Fruit fly (Drosophila melanogaster): Measurements from ENCODE around the gene CG42661.
"Not testable (repeated sequence)": the region's sequence is repeated elsewhere in the genome, so short reads cannot be mapped to it uniquely, and the experiment has no call there.

Gene CG42661

dm6 chr3L:7450553-7450952 is 14.8 kb upstream of the CG42661 start, which contains the start of gene CG33278:
Gene CG33278 (plus strand): TSS chr3L:7450853.
- no peak for TF ChIP-seq psq (optimal IDR thresholded peaks at IDR 0.05)

dm6 chr3L:7455849-7456248 is 9.5 kb upstream of the CG42661 start, which contains the start of gene ppk26:
Gene ppk26 (plus strand): TSS chr3L:7456149.
- TF ChIP-seq h (optimal IDR thresholded peaks at IDR 0.05) = no peak
- TF ChIP-seq Sin3A (optimal IDR thresholded peaks at IDR 0.05) = no peak
- TF ChIP-seq Myc (optimal IDR thresholded peaks at IDR 0.05) = no peak
- no peak for TF ChIP-seq ttk (optimal IDR thresholded peaks at IDR 0.05)
- no peak for TF ChIP-seq psq (optimal IDR thresholded peaks at IDR 0.05)
- no peak for TF ChIP-seq insv (optimal IDR thresholded peaks at IDR 0.05)

DNA sequence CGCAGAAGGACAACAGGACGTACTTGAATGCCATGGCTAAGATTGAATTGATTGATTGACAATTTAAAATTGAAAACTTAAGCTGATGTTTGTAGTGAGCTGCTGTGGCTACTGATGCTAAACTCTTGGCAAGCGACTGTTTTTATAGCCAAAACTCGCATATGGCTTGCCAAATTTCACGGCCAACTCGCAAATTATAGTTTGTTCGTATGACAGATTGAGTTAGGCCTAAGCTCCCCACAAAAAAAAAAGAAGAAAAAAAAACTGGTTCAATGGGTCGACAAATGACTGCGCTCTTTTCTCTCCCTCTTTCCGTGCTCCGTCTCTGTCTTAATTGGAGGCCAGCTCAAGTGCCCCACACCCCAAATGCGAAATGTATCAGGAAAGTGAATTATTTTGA is 4.9 kb downstream of the CG42661 start, which contains the start of gene CG8543:
CG8543 (minus strand) TSS at position 101 of the 400 bp plus-strand sequence.
- TF ChIP-seq Myc (optimal IDR thresholded peaks at IDR 0.05) (no peak), psq (optimal IDR thresholded peaks at IDR 0.05) (no peak), insv (optimal IDR thresholded peaks at IDR 0.05) (no peak), ttk (optimal IDR thresholded peaks at IDR 0.05) (no peak), h (optimal IDR thresholded peaks at IDR 0.05) (no peak), Sin3A (optimal IDR thresholded peaks at IDR 0.05) (no peak)

dm6 chr3L:7471259-7471658 is 6.0 kb downstream of the CG42661 start, which contains the start of gene CG8541:
Gene CG8541 (plus strand): TSS chr3L:7471559.
- TF ChIP-seq Sin3A (optimal IDR thresholded peaks at IDR 0.05) (no peak), h (optimal IDR thresholded peaks at IDR 0.05) (no peak), insv (optimal IDR thresholded peaks at IDR 0.05) (no peak), Myc (optimal IDR thresholded peaks at IDR 0.05) (no peak), ttk (optimal IDR thresholded peaks at IDR 0.05) (no peak), psq (optimal IDR thresholded peaks at IDR 0.05) (no peak)

DNA sequence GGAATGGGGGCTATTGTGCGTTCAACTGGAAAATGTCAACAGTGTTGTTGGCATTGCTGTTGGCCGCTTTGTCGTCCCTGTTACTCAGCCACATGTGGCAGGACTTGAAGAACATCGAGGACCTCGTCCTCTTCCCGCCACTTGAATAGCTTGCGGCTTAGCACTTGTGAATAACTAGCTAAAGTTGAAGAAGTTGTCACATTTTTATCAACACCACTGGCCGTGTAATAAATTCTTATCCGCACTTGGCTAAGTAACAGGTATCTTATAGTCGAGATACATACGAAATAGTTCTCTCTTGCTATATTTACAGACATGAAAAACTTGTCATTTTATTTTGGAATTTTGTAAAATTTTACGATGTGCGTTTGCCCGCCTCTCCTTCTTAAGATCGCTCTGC is 10.0 kb downstream of the CG42661 start, which contains the start of gene CG43292:
CG43292 (plus strand) TSS at position 301 of the 400 bp plus-strand sequence.
- TF ChIP-seq ttk (optimal IDR thresholded peaks at IDR 0.05) (no peak), insv (optimal IDR thresholded peaks at IDR 0.05) (no peak), Myc (optimal IDR thresholded peaks at IDR 0.05) (no peak), h (optimal IDR thresholded peaks at IDR 0.05) (no peak), psq (optimal IDR thresholded peaks at IDR 0.05) (no peak), Sin3A (optimal IDR thresholded peaks at IDR 0.05) (no peak)

- TF ChIP-seq ttk (optimal IDR thresholded peaks at IDR 0.05) (no peak), Sin3A (optimal IDR thresholded peaks at IDR 0.05) (no peak), h (optimal IDR thresholded peaks at IDR 0.05) (no peak), psq (optimal IDR thresholded peaks at IDR 0.05) (no peak), Myc (optimal IDR thresholded peaks at IDR 0.05) (no peak), insv (optimal IDR thresholded peaks at IDR 0.05) (no peak)
Measured at dm6 chr3L:7485667-7486066, 20.4 kb downstream of the CG42661 start, which contains the start of gene mthl6. Gene mthl6 (plus strand): TSS chr3L:7485967.

DNA sequence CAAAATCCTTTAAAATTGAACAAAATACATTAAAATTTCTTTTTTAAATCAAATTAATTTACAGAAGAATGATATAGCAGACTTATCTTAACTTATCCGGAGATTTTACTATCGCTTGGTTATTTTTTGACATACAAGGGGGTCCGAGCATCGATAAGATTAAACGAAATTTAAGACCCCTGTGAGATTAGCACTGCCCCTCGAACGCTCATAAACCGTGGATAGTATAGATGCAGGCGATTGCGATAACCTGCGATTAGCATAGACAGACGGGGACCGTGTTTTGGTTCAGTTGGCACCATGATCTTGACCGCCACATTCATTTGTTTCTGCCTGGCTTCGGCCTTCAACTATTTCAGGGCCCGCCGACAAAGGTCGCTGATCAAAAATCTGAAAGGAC is 26.3 kb downstream of the CG42661 start, which contains the start of gene Cyp316a1:
Cyp316a1 (plus strand) TSS at position 301 of the 400 bp plus-strand sequence.
- TF ChIP-seq Sin3A (optimal IDR thresholded peaks at IDR 0.05) = no peak
- no peak for TF ChIP-seq insv (optimal IDR thresholded peaks at IDR 0.05)
- TF ChIP-seq ttk (optimal IDR thresholded peaks at IDR 0.05) = no peak
- TF ChIP-seq Myc (optimal IDR thresholded peaks at IDR 0.05) = no peak
- no peak for TF ChIP-seq h (optimal IDR thresholded peaks at IDR 0.05)
- no peak for TF ChIP-seq psq (optimal IDR thresholded peaks at IDR 0.05)

DNA sequence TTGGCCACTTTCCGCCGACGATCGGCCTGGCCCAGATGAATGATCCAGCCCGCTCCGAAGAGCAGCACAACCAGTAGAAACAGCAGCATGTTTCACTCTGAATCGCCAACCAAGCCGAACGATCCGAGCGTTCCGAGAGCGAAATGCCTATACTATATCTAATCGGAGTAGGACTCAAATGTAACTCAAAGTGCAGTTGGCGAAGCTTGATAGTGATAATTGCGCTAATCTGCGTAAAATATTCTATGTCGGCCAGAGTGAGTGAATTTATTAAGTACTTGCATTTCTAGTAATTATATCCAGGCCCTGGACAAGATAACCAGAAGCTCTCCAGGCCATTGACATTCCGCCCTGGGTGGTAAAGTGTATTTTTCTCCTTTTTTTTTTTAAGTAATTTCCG is 30.8 kb downstream of the CG42661 start, which contains the start of gene Cyp4d8:
Cyp4d8 (minus strand) TSS at position 101 of the 400 bp plus-strand sequence.
- no peak for TF ChIP-seq psq (optimal IDR thresholded peaks at IDR 0.05)
- TF ChIP-seq insv (optimal IDR thresholded peaks at IDR 0.05) = no peak
- no peak for TF ChIP-seq Myc (optimal IDR thresholded peaks at IDR 0.05)
- TF ChIP-seq Sin3A (optimal IDR thresholded peaks at IDR 0.05) = no peak
- TF ChIP-seq ttk (optimal IDR thresholded peaks at IDR 0.05) = no peak
- no peak for TF ChIP-seq h (optimal IDR thresholded peaks at IDR 0.05)

DNA sequence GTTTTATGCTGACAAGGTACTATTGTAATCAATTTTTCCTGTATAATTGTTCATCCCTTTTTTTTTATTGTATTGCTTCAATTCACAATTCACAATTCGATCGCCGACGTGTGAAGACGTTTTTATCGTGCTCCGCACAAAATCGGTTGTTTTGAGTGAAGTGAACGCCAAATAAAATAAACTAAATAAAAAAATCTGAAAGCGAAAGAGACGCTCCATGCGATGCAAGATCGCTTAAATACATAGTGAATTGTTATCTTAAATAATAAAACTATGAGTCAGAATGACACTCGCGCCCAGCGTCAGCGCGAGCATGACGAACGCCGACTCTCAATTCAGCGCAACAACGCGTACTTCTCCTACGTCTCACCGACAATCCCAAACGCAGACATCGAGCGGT is 33.4 kb downstream of the CG42661 start, which contains the start of gene CG8539:
CG8539 (minus strand) TSS at position 101 of the 400 bp plus-strand sequence.
- not testable (repeated sequence) for TF ChIP-seq h, Sin3A, insv (optimal IDR thresholded peaks at IDR 0.05)

- no peak for TF ChIP-seq insv (optimal IDR thresholded peaks at IDR 0.05)
- no peak for TF ChIP-seq psq (optimal IDR thresholded peaks at IDR 0.05)
- no peak for TF ChIP-seq Myc (optimal IDR thresholded peaks at IDR 0.05)
Measured at dm6 chr3L:7506117-7506516, 40.8 kb downstream of the CG42661 start, which contains the start of gene CG7548. Gene CG7548 (minus strand): TSS chr3L:7506217.

dm6 chr3L:7510414-7511384 is 45.4 kb downstream of the CG42661 start, which contains the start of gene CG7546:
Gene CG7546 (plus strand): TSS chr3L:7510986.
- TF ChIP-seq insv (optimal IDR thresholded peaks at IDR 0.05) (no peak), Myc (optimal IDR thresholded peaks at IDR 0.05) (no peak), Sin3A (optimal IDR thresholded peaks at IDR 0.05) (no peak), ttk (optimal IDR thresholded peaks at IDR 0.05) (no peak), psq (optimal IDR thresholded peaks at IDR 0.05) (no peak), h (optimal IDR thresholded peaks at IDR 0.05) (no peak)
